Fruit fly (Drosophila melanogaster): ENCODE results near the gene CG31465.

The CG31465 gene

dm6 chr3R:21886861-21887587 lies 6.4 kb downstream of the CG31465 start, which contains the start of the genes CG6678 and dnd (continued):
- TF ChIP-seq kni (GFP tag; optimal IDR thresholded peaks at IDR 0.05) (peak; percentile 36), bigmax (GFP tag; optimal IDR thresholded peaks at IDR 0.05) (no peak), Deaf1 (tag; optimal IDR thresholded peaks at IDR 0.05) (no peak), Oli (tag; optimal IDR thresholded peaks at IDR 0.05) (no peak), CG13287 (GFP tag; IDR thresholded peaks at IDR 0.05; ENCODE audit: partially characterized antibody) (peak; percentile 36), CG9437 (GFP tag; optimal IDR thresholded peaks at IDR 0.05) (peak; percentile 10), croc (GFP tag; conservative IDR thresholded peaks at IDR 0.05) (no peak), cas (GFP tag; IDR thresholded peaks at IDR 0.05) (no peak), CG9817 (tag; optimal IDR thresholded peaks at IDR 0.05) (no peak), pb (GFP tag; optimal IDR thresholded peaks at IDR 0.05) (no peak), CG2199 (GFP tag; IDR thresholded peaks at IDR 0.05) (no peak), Six4 (GFP tag; optimal IDR thresholded peaks at IDR 0.05) (no peak), twi (tag; optimal IDR thresholded peaks at IDR 0.05) (no peak), ken (GFP tag; IDR thresholded peaks at IDR 0.05) (no peak), Ets65A (GFP tag) (no peak), CG2116 (GFP tag; optimal IDR thresholded peaks at IDR 0.05) (peak; percentile 88), slbo (GFP tag; IDR thresholded peaks at IDR 0.05) (no peak), aop (GFP tag; IDR thresholded peaks at IDR 0.05) (no peak)

- TF ChIP-seq onecut (GFP tag; IDR thresholded peaks at IDR 0.05): 0 out of 2 replicates have a peak, but pooled peaks have one; percentile 24
- TF ChIP-seq Vsx1 (GFP tag; optimal IDR thresholded peaks at IDR 0.05): no peak
- TF ChIP-seq BtbVII (GFP tag; optimal IDR thresholded peaks at IDR 0.05): no peak
- TF ChIP-seq fd96Cb (tag; optimal IDR thresholded peaks at IDR 0.05): peak; percentile 34
- TF ChIP-seq CG33557 (GFP tag; optimal IDR thresholded peaks at IDR 0.05): peak; percentile 13
- TF ChIP-seq stc (GFP tag; IDR thresholded peaks at IDR 0.05): 0 out of 2 replicates have a peak, but pooled peaks have one; percentile 50
- no peak for TF ChIP-seq CG17912 (GFP tag; optimal IDR thresholded peaks at IDR 0.05)
- peak; percentile 22 for TF ChIP-seq CG10209 (GFP tag; optimal IDR thresholded peaks at IDR 0.05)
- TF ChIP-seq CG18476 (GFP tag; optimal IDR thresholded peaks at IDR 0.05): peak; percentile 36
- TF ChIP-seq dysf (GFP tag; IDR thresholded peaks at IDR 0.05): peak; percentile 65
- peak; percentile 0 for TF ChIP-seq Meics (GFP tag; optimal IDR thresholded peaks at IDR 0.05)
- TF ChIP-seq prd (optimal IDR thresholded peaks at IDR 0.05): no peak
- TF ChIP-seq prd (GFP tag; IDR thresholded peaks at IDR 0.05): peak; percentile 67
- no peak for TF ChIP-seq ham (GFP tag; IDR thresholded peaks at IDR 0.05)
- TF ChIP-seq otp (GFP tag; IDR thresholded peaks at IDR 0.05): 0 out of 3 replicates have a peak, but pooled peaks have one; percentile 45
- no peak for TF ChIP-seq Spps (tag; optimal IDR thresholded peaks at IDR 0.05)
- TF ChIP-seq CG2120 (GFP tag; optimal IDR thresholded peaks at IDR 0.05): peak; percentile 11
- TF ChIP-seq CG32532 (GFP tag; IDR thresholded peaks at IDR 0.05): no peak
- peak; percentile 12 for TF ChIP-seq az2 (GFP tag; optimal IDR thresholded peaks at IDR 0.05)
- peak; percentile 20 for TF ChIP-seq Hr3 (GFP tag; optimal IDR thresholded peaks at IDR 0.05)
- TF ChIP-seq corto (GFP tag; optimal IDR thresholded peaks at IDR 0.05): no peak
- no peak for TF ChIP-seq br (optimal IDR thresholded peaks at IDR 0.05)
- TF ChIP-seq esg (GFP tag; conservative IDR thresholded peaks at IDR 0.05): peak; percentile 39; the same call in 1 of the 2 replicates
- peak; percentile 66 for TF ChIP-seq row (GFP tag; IDR thresholded peaks at IDR 0.05)
- no peak for TF ChIP-seq toy (GFP tag; IDR thresholded peaks at IDR 0.05)
- TF ChIP-seq CG13424 (tag; optimal IDR thresholded peaks at IDR 0.05): peak; percentile 18
- TF ChIP-seq zen2 (GFP tag; IDR thresholded peaks at IDR 0.05; ENCODE audit: partially characterized antibody): no peak
- peak; percentile 50 for TF ChIP-seq CG7556 (GFP tag; optimal IDR thresholded peaks at IDR 0.05)
- peak; percentile 32 for TF ChIP-seq bcd (GFP tag; optimal IDR thresholded peaks at IDR 0.05)
- no peak for TF ChIP-seq slp2 (GFP tag; optimal IDR thresholded peaks at IDR 0.05)
- no peak for TF ChIP-seq Usf (GFP tag; optimal IDR thresholded peaks at IDR 0.05)
- TF ChIP-seq ttk (GFP tag; IDR thresholded peaks at IDR 0.05): peak; percentile 38; the same call in 1 of the 2 replicates
- peak; percentile 47 for TF ChIP-seq CG14441 (GFP tag; IDR thresholded peaks at IDR 0.05)
Observed at dm6 chr3R:21887588-21888007, 7.0 kb downstream of the CG31465 start.
